Worm (Caenorhabditis elegans): Measurements from ENCODE around the gene F01D5.7.

DNA sequence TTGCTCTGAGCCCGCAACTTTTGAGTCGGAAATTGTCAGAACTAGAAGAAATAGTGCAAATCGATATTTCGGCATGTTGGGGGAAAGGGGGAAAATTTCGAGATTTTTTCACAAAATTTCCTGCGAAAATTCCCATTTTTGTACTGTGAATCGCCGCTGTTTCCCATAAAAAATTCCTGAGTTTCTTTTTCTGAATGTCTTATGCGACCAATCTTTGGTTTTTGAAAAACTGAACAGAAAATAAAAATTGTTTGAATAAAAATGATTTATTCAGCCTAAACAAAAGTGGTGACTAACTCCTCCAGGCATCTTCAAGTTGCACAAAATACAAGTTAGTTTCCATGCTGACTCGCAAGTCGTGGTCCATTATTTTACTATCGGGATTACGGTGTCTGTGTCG, 42.2 kb upstream of the F01D5.7 start, which contains the start of gene W07G1.7:
- no peak for TF ChIP-seq ham-2 (GFP tag; optimal IDR thresholded peaks at IDR 0.05)
- no peak for TF ChIP-seq lsy-2 (tag; optimal IDR thresholded peaks at IDR 0.05)
- no peak for TF ChIP-seq mab-5 (tag; optimal IDR thresholded peaks at IDR 0.05)
- no peak for TF ChIP-seq ztf-11 (tag; optimal IDR thresholded peaks at IDR 0.05)
- TF ChIP-seq nhr-76 (tag; optimal IDR thresholded peaks at IDR 0.05) = no peak
- no peak for TF ChIP-seq cnd-1 (tag; optimal IDR thresholded peaks at IDR 0.05)
- no peak for TF ChIP-seq nhr-12 (tag; optimal IDR thresholded peaks at IDR 0.05)
- TF ChIP-seq hlh-1 (tag; optimal IDR thresholded peaks at IDR 0.05) = no peak

Data from whole organism, mixed stage, embryonic.